Fruit fly (Drosophila melanogaster) whole organism, larva: ENCODE data around the gene CG44174.

Source experiments
- noc ChIP-seq: fragments of 200-800 bp; sonication (Bioruptor generic); optimal IDR thresholded peaks from 3 replicates; lab custom pipeline; 2019; ENCODE audit warnings: missing biosample characterization, mild to moderate bottlenecking, missing genetic modification characterization, moderate library complexity

The CG44174 gene

DNA sequence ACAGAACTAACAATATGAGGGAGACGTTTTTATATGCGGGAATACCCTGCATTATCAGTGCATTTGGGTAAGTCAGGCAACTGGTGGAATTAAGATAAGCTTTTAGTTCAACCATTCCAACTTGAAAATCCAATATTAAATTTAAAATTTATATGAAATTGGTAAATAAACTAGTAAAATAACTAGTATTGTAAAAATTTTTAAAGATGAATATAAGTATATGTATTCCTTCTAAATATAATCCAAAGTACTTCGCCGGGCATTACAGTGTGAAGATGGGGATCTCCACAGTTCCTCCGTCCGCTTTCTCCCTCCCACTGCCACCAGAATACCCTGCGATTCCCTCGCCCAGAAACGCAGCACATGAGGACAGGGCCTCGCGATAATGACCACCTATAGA is 14.7 kb downstream of the CG44174 start:
- TF ChIP-seq noc (tag; lab: Kevin White, UChicago): no peak

DNA sequence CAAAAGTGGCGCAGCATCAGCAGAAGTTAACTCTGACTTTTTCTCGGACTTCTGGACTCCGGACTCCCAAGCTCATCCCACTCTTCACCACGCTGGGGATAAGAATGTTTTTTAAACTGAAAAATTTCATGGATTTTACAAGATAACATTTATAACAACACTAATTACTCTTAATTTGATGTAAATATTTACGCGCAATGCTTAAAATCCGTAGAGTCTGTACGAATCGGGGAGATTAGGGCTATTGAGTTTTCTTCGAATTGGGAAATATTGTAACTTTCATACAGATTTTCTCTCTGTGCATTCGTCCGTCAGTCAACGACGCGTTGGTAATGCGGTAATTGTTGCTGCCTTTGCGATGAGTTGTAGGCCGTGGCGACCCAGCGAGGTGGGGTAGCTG is 15.3 kb downstream of the CG44174 start:
- no peak for TF ChIP-seq noc (tag; lab: Kevin White, UChicago)

DNA sequence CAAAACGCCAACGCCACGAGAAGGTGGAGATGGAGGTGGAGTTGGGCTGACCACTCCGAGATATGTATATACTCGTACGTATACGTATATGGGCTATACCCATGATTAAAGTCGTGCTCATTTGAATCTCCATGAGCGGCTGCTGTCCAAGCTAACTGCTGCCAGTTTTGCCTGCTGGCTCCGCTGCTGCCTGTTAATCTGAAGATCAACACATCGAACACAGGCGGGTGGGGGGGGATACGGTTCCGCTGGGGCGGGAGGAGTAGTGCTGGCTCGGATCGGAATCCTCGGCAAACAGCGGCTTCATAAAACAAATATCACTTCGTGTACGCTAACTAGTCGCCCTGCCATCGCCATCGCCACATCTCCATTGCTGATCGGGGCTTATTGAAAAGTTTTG is 21.4 kb downstream of the CG44174 start:
- TF ChIP-seq noc (tag; lab: Kevin White, UChicago): no peak

dm6 chr3R:19274028-19274427 is 23.5 kb downstream of the CG44174 start:
- TF ChIP-seq noc (tag; lab: Kevin White, UChicago): no peak

dm6 chr3R:19271125-19271524 is 26.4 kb downstream of the CG44174 start:
- no peak for TF ChIP-seq noc (tag; lab: Kevin White, UChicago)

dm6 chr3R:19264789-19265188 is 32.7 kb downstream of the CG44174 start:
- no peak for TF ChIP-seq noc (tag; lab: Kevin White, UChicago)

dm6 chr3R:19256477-19256876 is 41.0 kb downstream of the CG44174 start, which contains the start of gene CG14280:
CG14280 (plus strand) TSS chr3R:19256777.
- TF ChIP-seq noc (tag; lab: Kevin White, UChicago): no peak

DNA sequence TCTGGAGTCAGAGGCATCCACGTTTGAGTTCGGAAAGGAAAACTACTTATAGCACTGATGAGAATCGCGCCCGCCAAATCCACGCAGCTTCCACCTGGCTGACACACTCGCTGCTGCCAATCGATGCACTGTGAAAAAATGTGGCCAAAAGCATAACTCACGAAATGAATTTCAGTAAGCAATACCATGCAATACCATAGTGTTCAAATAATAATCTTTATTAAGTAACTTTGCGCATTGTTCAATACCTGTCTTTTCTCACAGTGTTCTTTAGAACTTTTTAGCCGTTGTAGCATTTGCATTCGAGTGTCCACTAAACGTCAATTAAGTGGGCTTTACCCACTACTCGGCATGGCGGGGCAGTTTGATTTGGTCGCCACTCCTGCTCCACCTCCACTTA is 42.2 kb downstream of the CG44174 start:
- no peak for TF ChIP-seq noc (tag; lab: Kevin White, UChicago)

- no peak for TF ChIP-seq noc (tag; lab: Kevin White, UChicago)
These were observed 43.5 kb downstream of the CG44174 start for dm6 chr3R:19253975-19254374.

- no peak for TF ChIP-seq noc (tag; lab: Kevin White, UChicago)
These were observed 47.4 kb downstream of the CG44174 start for dm6 chr3R:19250063-19250462.

DNA sequence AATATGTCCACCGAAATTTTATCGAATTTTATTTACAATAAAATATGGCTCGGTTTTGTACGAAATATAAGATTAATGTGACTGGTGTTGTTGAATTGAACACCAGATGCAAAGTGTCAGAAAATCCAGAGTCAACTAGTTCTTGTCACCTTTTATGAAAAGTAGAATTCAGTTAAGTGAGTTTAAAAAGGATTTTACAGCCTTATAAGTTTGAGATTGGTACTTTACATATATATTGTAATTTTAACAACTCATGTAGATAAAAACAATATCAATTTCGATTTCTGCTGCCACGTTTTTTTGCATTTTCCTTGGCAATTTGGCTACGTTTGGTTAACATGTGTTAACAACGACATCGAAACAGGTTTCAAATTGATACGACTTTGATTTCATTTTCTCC is 49.5 kb downstream of the CG44174 start, which contains the start of gene CG5217:
CG5217 (minus strand) TSS at position 101 of the 400 bp plus-strand sequence.
- no peak for TF ChIP-seq noc (tag; lab: Kevin White, UChicago)
